Fruit fly (Drosophila melanogaster) whole organism, embryonic: ENCODE results near the gene Srg3.

Experiments used
- CG11085 ChIP-seq: fragments of 200-800 bp; sonication (Bioruptor generic); IDR thresholded peaks from 2 replicates; pipeline ENCODE4 v1.3.6; 2022; ENCODE audit warnings: missing biosample characterization, missing genetic modification characterization
- CG13624 ChIP-seq: fragments of 200-800 bp; sonication (Bioruptor generic); optimal IDR thresholded peaks from 2 replicates; lab custom pipeline; 2016; ENCODE audit warnings: missing biosample characterization, missing genetic modification characterization
- CG1647 ChIP-seq: fragments of 200-800 bp; sonication (Bioruptor generic); optimal IDR thresholded peaks from 3 replicates; lab custom pipeline; 2016; ENCODE audit warnings: missing biosample characterization, missing genetic modification characterization
- CG17385 ChIP-seq: fragments of 200-800 bp; sonication (Bioruptor generic); optimal IDR thresholded peaks from 3 replicates; lab custom pipeline; 2018; ENCODE audit warnings: missing biosample characterization, mild to moderate bottlenecking, missing genetic modification characterization
- CG17829 ChIP-seq: fragments of 200-800 bp; optimal IDR thresholded peaks from 2 replicates; lab custom pipeline; 2019; ENCODE audit warnings: missing biosample characterization, mild to moderate bottlenecking, missing genetic modification characterization, moderate library complexity
- CG17912 ChIP-seq: fragments of 200-800 bp; sonication (Bioruptor generic); optimal IDR thresholded peaks from 2 replicates; lab custom pipeline; 2018; ENCODE audit warnings: missing biosample characterization, mild to moderate bottlenecking, missing genetic modification characterization
- CG2116 ChIP-seq: fragments of 200-800 bp; sonication (Bioruptor generic); optimal IDR thresholded peaks from 3 replicates; lab custom pipeline; 2018; ENCODE audit warnings: missing biosample characterization, mild to moderate bottlenecking, missing genetic modification characterization
- CG3163 ChIP-seq: fragments of 200-800 bp; sonication (Bioruptor generic); optimal IDR thresholded peaks from 3 replicates; lab custom pipeline; 2016; ENCODE audit warnings: missing biosample characterization, missing genetic modification characterization
- CG34422 ChIP-seq: fragments of 200-800 bp; sonication (Bioruptor generic); IDR thresholded peaks from 3 replicates; pipeline ENCODE4 v1.3.6; 2022; ENCODE audit warnings: missing biosample characterization, missing genetic modification characterization
- CG4328 ChIP-seq: fragments of 200-800 bp; sonication (Bioruptor generic); optimal IDR thresholded peaks from 3 replicates; lab custom pipeline; 2017; ENCODE audit warnings: missing biosample characterization, missing genetic modification reagents, missing genetic modification characterization
- CG43689 ChIP-seq: fragments of 200-800 bp; sonication (Bioruptor generic); IDR thresholded peaks from 2 replicates; pipeline ENCODE4 v1.3.6; 2022; ENCODE audit warnings: missing biosample characterization, missing genetic modification characterization
- CG5953 ChIP-seq: fragments of 200-800 bp; sonication (Bioruptor generic); IDR thresholded peaks from 2 replicates; pipeline ENCODE4 v1.3.6; 2022; ENCODE audit warnings: missing biosample characterization, missing genetic modification characterization
- CG6654 ChIP-seq: fragments of 200-800 bp; sonication (Bioruptor generic); optimal IDR thresholded peaks from 2 replicates; lab custom pipeline; 2017; ENCODE audit warnings: missing biosample characterization, mild to moderate bottlenecking, missing genetic modification characterization
- CG7271 ChIP-seq: fragments of 200-800 bp; sonication (Bioruptor generic); optimal IDR thresholded peaks from 2 replicates; lab custom pipeline; 2018; ENCODE audit warnings: missing biosample characterization, mild to moderate bottlenecking, missing genetic modification characterization, moderate library complexity
- CG7786 ChIP-seq: fragments of 200-800 bp; sonication (Bioruptor generic); optimal IDR thresholded peaks from 2 replicates; lab custom pipeline; 2016; ENCODE audit warnings: missing biosample characterization, missing genetic modification characterization
- CG7928 ChIP-seq: fragments of 200-800 bp; sonication (Bioruptor generic); optimal IDR thresholded peaks from 2 replicates; lab custom pipeline; 2017; ENCODE audit warnings: missing biosample characterization, mild to moderate bottlenecking, missing genetic modification characterization
- CG8290 ChIP-seq, 3 experiments: fragments of 200-800 bp; sonication (Bioruptor generic); optimal IDR thresholded peaks; 2 replicates each; lab custom pipeline; 2016 to 2019; ENCODE audit warnings: missing biosample characterization in 3 of 3, missing genetic modification characterization in 3 of 3, mild to moderate bottlenecking in 2 of 3, moderate library complexity in 1 of 3
- CG9609 ChIP-seq: fragments of 200-800 bp; sonication (Bioruptor generic); optimal IDR thresholded peaks from 3 replicates; lab custom pipeline; 2016; ENCODE audit warnings: missing biosample characterization, missing genetic modification characterization
- CG9797 ChIP-seq: fragments of 200-800 bp; sonication (Bioruptor generic); optimal IDR thresholded peaks from 3 replicates; lab custom pipeline; 2018; ENCODE audit warnings: missing biosample characterization, mild to moderate bottlenecking, missing genetic modification characterization
- Chrac-16 ChIP-seq: fragments of 200-800 bp; sonication (Bioruptor generic); optimal IDR thresholded peaks from 3 replicates; lab custom pipeline; 2016; ENCODE audit warnings: missing biosample characterization, missing genetic modification characterization
- Dp ChIP-seq: fragments of 200-800 bp; sonication (Bioruptor generic); optimal IDR thresholded peaks from 2 replicates; lab custom pipeline; 2018; ENCODE audit warnings: missing biosample characterization, mild to moderate bottlenecking, missing genetic modification characterization, moderate library complexity
- HHEX ChIP-seq: fragments of 200-800 bp; sonication (Bioruptor generic); optimal IDR thresholded peaks from 3 replicates; lab custom pipeline; 2017; ENCODE audit warnings: missing biosample characterization, mild to moderate bottlenecking, missing genetic modification characterization, missing genetic modification reagents
- HLH3B ChIP-seq: fragments of 200-800 bp; sonication (Bioruptor generic); IDR thresholded peaks from 2 replicates; pipeline ENCODE4 v1.3.6; 2022; ENCODE audit warnings: missing biosample characterization, missing genetic modification characterization
- Hr3 ChIP-seq: fragments of 200-800 bp; sonication (Bioruptor generic); optimal IDR thresholded peaks from 3 replicates; lab custom pipeline; 2016; ENCODE audit warnings: missing biosample characterization, missing genetic modification characterization
- MESR4 ChIP-seq: fragments of 200-800 bp; sonication (Bioruptor generic); optimal IDR thresholded peaks from 2 replicates; lab custom pipeline; 2018; ENCODE audit warnings: missing biosample characterization, mild to moderate bottlenecking, missing genetic modification characterization, moderate library complexity
- Nf-YA ChIP-seq: fragments of 200-800 bp; sonication (Bioruptor generic); IDR thresholded peaks from 2 replicates; pipeline ENCODE4 v1.3.6; 2022; ENCODE audit warnings: missing biosample characterization, missing genetic modification characterization
- Sin3A ChIP-seq: fragments of >200 bp; optimal IDR thresholded peaks from 2 replicates; lab custom pipeline; 2018
- TFAM ChIP-seq: fragments of 200-800 bp; sonication (Bioruptor generic); optimal IDR thresholded peaks from 2 replicates; lab custom pipeline; 2017; ENCODE audit warnings: missing biosample characterization, missing genetic modification characterization, inconsistent platforms
- amos ChIP-seq: fragments of 200-800 bp; sonication (Bioruptor generic); IDR thresholded peaks from 2 replicates; pipeline ENCODE4 v1.3.6; 2022; ENCODE audit warnings: missing biosample characterization, missing genetic modification characterization; ENCODE audit not compliant: partially characterized antibody
- caup ChIP-seq: fragments of 200-800 bp; sonication (Bioruptor generic); optimal IDR thresholded peaks from 3 replicates; lab custom pipeline; 2017; ENCODE audit warnings: missing biosample characterization, mild to moderate bottlenecking, missing genetic modification characterization, moderate library complexity; ENCODE audit not compliant: severe bottlenecking
- crol ChIP-seq: fragments of 200-800 bp; sonication (Bioruptor generic); IDR thresholded peaks from 2 replicates; pipeline ENCODE4 v1.3.6; 2022; ENCODE audit warnings: missing biosample characterization, missing genetic modification characterization
- cwo ChIP-seq: fragments of 200-800 bp; sonication (Bioruptor generic); optimal IDR thresholded peaks from 3 replicates; lab custom pipeline; 2017; ENCODE audit warnings: missing biosample characterization, missing genetic modification characterization, mild to moderate bottlenecking, moderate library complexity, missing genetic modification reagents
- dm ChIP-seq: fragments of 200-800 bp; sonication (Bioruptor generic); optimal IDR thresholded peaks from 3 replicates; lab custom pipeline; 2016; ENCODE audit warnings: missing biosample characterization, missing genetic modification characterization
- gcm ChIP-seq: fragments of 200-800 bp; sonication (Bioruptor generic); optimal IDR thresholded peaks from 2 replicates; lab custom pipeline; 2019; ENCODE audit warnings: missing biosample characterization, mild to moderate bottlenecking, missing genetic modification characterization, moderate library complexity
- hbn ChIP-seq: fragments of 200-800 bp; sonication (Bioruptor generic); IDR thresholded peaks from 2 replicates; pipeline ENCODE4 v1.3.6; 2022; ENCODE audit warnings: missing biosample characterization, missing genetic modification characterization; ENCODE audit not compliant: partially characterized antibody
- lab ChIP-seq: fragments of 200-800 bp; sonication (Bioruptor generic); optimal IDR thresholded peaks from 3 replicates; lab custom pipeline; 2017; ENCODE audit warnings: missing biosample characterization, missing genetic modification characterization, mild to moderate bottlenecking, moderate library complexity, missing genetic modification reagents
- lov ChIP-seq, 2 experiments: fragments of 200-800 bp in 1 of 2; fragments of >200 bp in 1 of 2; sonication (Bioruptor generic) in 1 of 2; IDR thresholded peaks in 1 of 2; optimal IDR thresholded peaks in 1 of 2; 2 replicates in 1 of 2; 3 replicates in 1 of 2; pipeline versions ENCODE4 v1.3.6 to Lab custom; 2017 to 2022; ENCODE audit warnings: missing biosample characterization in 1 of 2, missing genetic modification characterization in 1 of 2
- nerfin-2 ChIP-seq: fragments of 200-800 bp; sonication (Bioruptor generic); IDR thresholded peaks from 2 replicates; pipeline ENCODE4 v1.3.6; 2022; ENCODE audit warnings: missing biosample characterization, missing genetic modification characterization; ENCODE audit not compliant: partially characterized antibody
- onecut ChIP-seq: fragments of 200-800 bp; sonication (Bioruptor generic); IDR thresholded peaks from 2 replicates; pipeline ENCODE4 v1.3.6; 2022; ENCODE audit warnings: missing biosample characterization, missing genetic modification characterization
- pan ChIP-seq, 4 experiments: fragments of >200 bp in 3 of 4; fragments of 200-800 bp in 1 of 4; sonication (Bioruptor generic) in 1 of 4; optimal IDR thresholded peaks in 3 of 4; IDR thresholded peaks in 1 of 4; 2 replicates each; pipeline versions ENCODE4 v1.3.6 to Lab custom; 2017 to 2022; ENCODE audit warnings: missing biosample characterization in 2 of 4, missing genetic modification characterization in 2 of 4, mixed read lengths in 1 of 4
- pfk ChIP-seq: fragments of 200-800 bp; sonication (Bioruptor generic); optimal IDR thresholded peaks from 2 replicates; lab custom pipeline; 2018; ENCODE audit warnings: missing biosample characterization, mild to moderate bottlenecking, missing genetic modification characterization, moderate library complexity
- pita ChIP-seq: fragments of 200-800 bp; sonication (Bioruptor generic); optimal IDR thresholded peaks from 2 replicates; lab custom pipeline; 2017; ENCODE audit warnings: missing biosample characterization, mild to moderate bottlenecking, missing genetic modification characterization
- schlank ChIP-seq: fragments of 200-800 bp; sonication (Bioruptor generic); optimal IDR thresholded peaks from 2 replicates; lab custom pipeline; 2018; ENCODE audit warnings: missing biosample characterization, mild to moderate bottlenecking, missing genetic modification characterization
- sens ChIP-seq: fragments of 200-800 bp; sonication (Bioruptor generic); peaks from one replicate; lab custom pipeline; 2016; ENCODE audit warnings: missing biosample characterization, missing genetic modification characterization
- slbo ChIP-seq: fragments of 200-800 bp; sonication (Bioruptor generic); IDR thresholded peaks from 2 replicates; pipeline ENCODE4 v1.3.6; 2022; ENCODE audit warnings: missing biosample characterization, missing genetic modification characterization
- stwl ChIP-seq: fragments of 200-800 bp; sonication (Bioruptor generic); optimal IDR thresholded peaks from 3 replicates; lab custom pipeline; 2018; ENCODE audit warnings: missing biosample characterization, mild to moderate bottlenecking, missing genetic modification characterization, moderate library complexity
- vfl ChIP-seq: fragments of 200-800 bp; sonication (Bioruptor generic); optimal IDR thresholded peaks from 2 replicates; lab custom pipeline; 2016; ENCODE audit warnings: missing biosample characterization, missing genetic modification characterization
- zen ChIP-seq: fragments of 200-800 bp; sonication (Bioruptor generic); optimal IDR thresholded peaks from 3 replicates; lab custom pipeline; 2018; ENCODE audit warnings: missing biosample characterization, mild to moderate bottlenecking, missing genetic modification characterization, moderate library complexity
- zen2 ChIP-seq: fragments of 200-800 bp; sonication (Bioruptor generic); IDR thresholded peaks from 3 replicates; pipeline ENCODE4 v1.3.6; 2022; ENCODE audit warnings: missing biosample characterization, missing genetic modification characterization; ENCODE audit not compliant: partially characterized antibody

The Srg3 gene

dm6 chr3L:9487586-9487985 is 44.6 kb downstream of the Srg3 start, which contains the start of gene pall (continued):
- TF ChIP-seq CG17829 (tag; lab: Kevin White, UChicago) (peak; percentile 37), MESR4 (peak; percentile 85), HLH3B (GFP tag; lab: Robert Waterston, UW) (no peak), amos (GFP tag; lab: Robert Waterston, UW) (no peak), sens (peak; percentile 70), CG34422 (GFP tag; lab: Robert Waterston, UW) (no peak), pita (GFP tag; lab: Kevin White, UChicago) (no peak), schlank (tag; lab: Kevin White, UChicago) (no peak), stwl (tag; lab: Kevin White, UChicago) (peak; percentile 79), gcm (no peak), slbo (no peak), CG17385 (GFP tag; lab: Kevin White, UChicago) (no peak), Chrac-16 (GFP tag; lab: Kevin White, UChicago) (no peak), CG5953 (GFP tag; lab: Robert Waterston, UW) (no peak), CG17912 (GFP tag; lab: Kevin White, UChicago) (no peak), CG43689 (GFP tag; lab: Robert Waterston, UW) (no peak), Nf-YA (GFP tag; lab: Robert Waterston, UW) (no peak), hbn (GFP tag; lab: Robert Waterston, UW) (peak; percentile 33; the same call in 1 of the 2 replicates), CG4328 (GFP tag; lab: Kevin White, UChicago) (no peak), cwo (GFP tag; lab: Kevin White, UChicago) (no peak), crol (GFP tag; lab: Robert Waterston, UW) (no peak), dm (GFP tag; lab: Kevin White, UChicago) (no peak), CG7786 (no peak), vfl (GFP tag; lab: Kevin White, UChicago) (no peak), lab (GFP tag; lab: Kevin White, UChicago) (no peak), Hr3 (GFP tag; lab: Kevin White, UChicago) (no peak), TFAM (GFP tag; lab: Kevin White, UChicago) (no peak), onecut (GFP tag; lab: Robert Waterston, UW) (no peak), nerfin-2 (GFP tag; lab: Robert Waterston, UW) (no peak), CG7271 (tag; lab: Kevin White, UChicago) (no peak), zen (no peak), pan (optimal IDR thresholded peaks at IDR 0.05; lab: Kevin White, UChicago) (no peak), pan (GFP tag; optimal IDR thresholded peaks at IDR 0.05 in 1 of 2, IDR thresholded peaks at IDR 0.05 in 1 of 2) (no peak), CG11085 (GFP tag; lab: Robert Waterston, UW) (no peak), zen2 (no peak), CG9797 (peak; percentile 76), pfk (GFP tag; lab: Kevin White, UChicago) (no peak), lov (optimal IDR thresholded peaks at IDR 0.05; lab: Kevin White, UChicago) (no peak), lov (GFP tag; IDR thresholded peaks at IDR 0.05; lab: Robert Waterston, UW) (no peak), Sin3A (no peak), CG13624 (GFP tag; lab: Kevin White, UChicago) (no peak), CG3163 (GFP tag; lab: Kevin White, UChicago) (no peak), CG1647 (GFP tag; lab: Kevin White, UChicago) (no peak), CG8290 (GFP tag; optimal IDR thresholded peaks at IDR 0.05; lab: Kevin White, UChicago) (no peak), CG8290 (tag; optimal IDR thresholded peaks at IDR 0.05; lab: Kevin White, UChicago) (no peak), Dp (GFP tag; lab: Kevin White, UChicago) (peak; percentile 55), caup (no peak), CG9609 (no peak), CG2116 (no peak), CG6654 (GFP tag; lab: Kevin White, UChicago) (no peak), CG7928 (GFP tag; lab: Kevin White, UChicago) (no peak), HHEX (GFP tag; lab: Kevin White, UChicago) (no peak)
